Fruit fly (Drosophila melanogaster) ovary, adult (tissue): ENCODE results near the gene CG44475.

Experiments
- CG17801 ChIP-seq: fragments of 200-800 bp; optimal IDR thresholded peaks from 2 replicates; lab custom pipeline; 2019; ENCODE audit warnings: missing biosample characterization, mild to moderate bottlenecking, missing genetic modification characterization, moderate library complexity; ENCODE audit not compliant: partially characterized antibody

Gene CG44475

dm6 chr2L:15895154-15895553 lies 12.2 kb upstream of the CG44475 start, which contains the start of gene CG31735:
Gene CG31735, plus strand, starts transcription at chr2L:15895454.
- TF ChIP-seq CG17801 = no peak

- TF ChIP-seq CG17801 = no peak
Measured at dm6 chr2L:15893711-15894110, 10.7 kb upstream of the CG44475 start, which contains the start of gene Tep1. Gene Tep1, minus strand, starts transcription at chr2L:15893811.

- no peak for TF ChIP-seq CG17801
Measured at dm6 chr2L:15886187-15886586, 3.2 kb upstream of the CG44475 start.

- no peak for TF ChIP-seq CG17801
Measured at dm6 chr2L:15880056-15880455, 2.9 kb downstream of the CG44475 start, which contains the start of gene CG7653. Gene CG7653, minus strand, starts transcription at chr2L:15880156.

dm6 chr2L:15865361-15865760 lies 17.6 kb downstream of the CG44475 start, which contains the start of gene CG42792:
Gene CG42792, minus strand, starts transcription at chr2L:15865461.
- no peak for TF ChIP-seq CG17801

dm6 chr2L:15853826-15854225 lies 29.2 kb downstream of the CG44475 start, which contains the start of gene Tektin-A:
Gene Tektin-A, plus strand, starts transcription at chr2L:15854126.
- no peak for TF ChIP-seq CG17801

- no peak for TF ChIP-seq CG17801
Measured at dm6 chr2L:15852292-15852691, 30.7 kb downstream of the CG44475 start, which contains the start of gene CG13243. Gene CG13243, plus strand, starts transcription at chr2L:15852592.

dm6 chr2L:15846600-15846999 lies 36.4 kb downstream of the CG44475 start:
- TF ChIP-seq CG17801 = no peak

dm6 chr2L:15835558-15835957 lies 47.4 kb downstream of the CG44475 start, which contains the start of gene CG18518:
Gene CG18518, minus strand, starts transcription at chr2L:15835658.
- TF ChIP-seq CG17801 = no peak
